Fruit fly (Drosophila melanogaster) whole organism: ENCODE data around the gene fy.

Experiments
- psq ChIP-seq: fragments of >200 bp; optimal IDR thresholded peaks from 2 replicates; lab custom pipeline; 2017
- usp ChIP-seq: fragments of >200 bp; optimal IDR thresholded peaks from 2 replicates; lab custom pipeline; 2017; ENCODE audit warnings: missing biosample characterization, missing genetic modification characterization, mixed read lengths

DNA sequence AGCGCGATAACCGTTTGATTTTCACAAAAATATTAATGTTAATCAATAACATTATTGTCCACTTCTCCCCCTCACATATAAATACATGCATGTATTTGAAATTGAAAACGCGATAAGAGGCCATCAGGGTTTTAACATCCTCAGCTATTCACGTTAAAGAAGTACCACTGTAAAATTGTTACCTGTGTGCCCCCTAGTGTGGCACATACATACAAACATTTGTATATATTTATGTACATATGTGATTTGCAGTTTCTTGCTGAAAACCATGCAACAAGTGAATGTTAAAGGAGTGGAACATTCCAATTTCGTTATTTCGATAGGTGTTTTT lies 40.2 kb downstream of the fy start:
- TF ChIP-seq psq, result no peak
- no peak for TF ChIP-seq usp (GFP tag; lab: Kevin White, UChicago)
